Worm (Caenorhabditis elegans): ENCODE data around the gene srh-166.
"Not testable (repeated sequence)": the region's sequence is repeated elsewhere in the genome, so short reads cannot be mapped to it uniquely, and the experiment has no call there.

Gene srh-166

DNA sequence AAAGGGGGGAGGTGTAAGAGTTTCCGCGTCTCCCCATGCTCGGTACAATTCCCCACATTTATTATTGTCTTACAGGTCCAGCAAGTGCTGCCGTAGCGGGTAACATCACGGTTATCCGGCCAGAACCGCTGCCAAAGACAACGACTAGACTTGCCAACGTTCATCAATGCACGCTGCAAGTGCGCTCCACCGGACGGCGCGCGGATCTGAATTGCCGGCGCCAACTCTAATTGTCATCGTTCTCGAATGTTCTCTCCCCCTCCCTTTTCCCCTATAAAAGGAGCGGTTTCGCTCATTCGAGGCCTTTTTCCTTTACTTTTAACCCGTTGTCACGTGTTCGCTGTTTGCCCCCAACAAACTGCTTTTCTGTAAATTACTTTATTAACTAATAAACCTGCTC, 12.0 kb downstream of the srh-166 start, which contains the start of gene Y38H6C.8:
Gene Y38H6C.8, plus strand, starts transcription at position 301 of the 400 bp plus-strand sequence.
- TF ChIP-seq ztf-18, nhr-80, rec-8 (tag; optimal IDR thresholded peaks at IDR 0.05): not testable (repeated sequence)

DNA sequence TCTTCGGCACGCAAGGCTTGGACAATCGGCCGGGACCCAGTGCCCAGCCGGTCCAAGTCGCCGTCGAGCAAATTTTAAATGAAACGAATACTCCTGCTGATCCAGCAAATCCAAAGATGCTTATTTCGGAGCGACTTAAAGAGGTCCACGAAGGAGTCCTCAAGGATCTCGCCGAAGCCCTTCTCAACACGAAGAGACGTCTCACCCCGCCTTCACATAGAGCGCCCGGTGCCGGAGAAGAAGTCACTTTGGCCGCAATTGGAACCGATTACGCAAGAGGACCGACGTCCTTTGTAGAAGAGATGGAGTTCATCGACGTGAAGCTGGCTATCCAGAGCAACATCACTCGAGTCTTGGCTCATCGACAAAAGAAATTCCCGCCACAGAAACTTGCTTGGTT, 16.2 kb downstream of the srh-166 start:
- TF ChIP-seq nhr-120 (GFP tag; IDR thresholded peaks at IDR 0.05) (0 out of 2 replicates have a peak, but pooled peaks have one; percentile 46), zfh-2 (GFP tag; conservative IDR thresholded peaks at IDR 0.05) (peak; percentile 56; the same call in 1 of the 2 replicates), ets-4 (GFP tag; optimal IDR thresholded peaks at IDR 0.05) (no peak), ztf-22 (GFP tag; optimal IDR thresholded peaks at IDR 0.05) (no peak)

DNA sequence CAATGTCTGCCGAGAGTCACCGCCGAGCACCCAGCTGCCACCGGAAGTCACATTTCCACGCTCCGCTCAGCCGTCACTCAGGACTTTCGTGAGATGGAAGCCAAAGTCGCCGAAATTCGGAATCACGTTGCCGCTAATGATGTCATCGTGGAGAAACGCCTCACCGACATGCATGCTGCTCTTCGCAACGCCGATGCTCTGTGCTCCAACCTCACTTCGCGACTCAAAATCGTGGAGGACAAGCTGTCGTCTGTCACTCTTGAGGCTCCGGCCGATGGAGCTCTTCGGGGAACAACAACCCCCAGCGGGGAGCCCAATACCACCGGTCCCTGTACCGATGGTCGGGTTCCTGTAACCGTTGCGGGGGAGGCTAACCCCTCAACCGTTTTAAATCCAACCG, 19.1 kb downstream of the srh-166 start:
- TF ChIP-seq egrh-3 (GFP tag; IDR thresholded peaks at IDR 0.05) (peak; percentile 21; the same call in 1 of the 2 replicates), K12H6.12 (tag; optimal IDR thresholded peaks at IDR 0.05) (no peak), nhr-80 (tag; optimal IDR thresholded peaks at IDR 0.05) (no peak), ekl-4 (GFP tag; IDR thresholded peaks at IDR 0.05) (no peak), zfh-2 (GFP tag; conservative IDR thresholded peaks at IDR 0.05) (peak; percentile 67; the same call in 1 of the 2 replicates), aptf-2 (GFP tag; conservative IDR thresholded peaks at IDR 0.05) (no peak)

DNA sequence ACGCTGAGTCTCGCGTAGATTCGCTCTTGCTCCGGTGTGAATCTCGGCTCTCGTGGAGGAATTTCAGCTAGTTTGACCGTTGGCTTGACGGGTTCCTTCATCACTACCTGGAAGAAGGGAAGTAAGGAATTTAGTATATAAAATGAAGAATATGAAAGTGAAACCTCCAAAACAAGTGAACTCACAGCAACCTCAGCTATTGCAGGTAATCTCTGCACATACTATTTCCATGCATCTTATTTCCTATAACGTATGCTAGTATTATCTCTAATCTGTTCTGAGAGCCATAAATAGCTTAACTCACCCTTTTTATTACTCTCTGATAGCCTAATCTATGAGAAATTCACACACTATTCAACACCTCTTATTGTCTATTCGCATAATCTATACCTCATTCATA, 20.7 kb downstream of the srh-166 start, which contains the start of gene Y38H6C.4:
Gene Y38H6C.4, minus strand, starts transcription at position 101 of the 400 bp plus-strand sequence.
- TF ChIP-seq ztf-18 (tag; optimal IDR thresholded peaks at IDR 0.05), result no peak
- TF ChIP-seq gei-17 (GFP tag; optimal IDR thresholded peaks at IDR 0.05), result no peak
- TF ChIP-seq lin-26 (GFP tag; IDR thresholded peaks at IDR 0.05), result no peak
- TF ChIP-seq ceh-100 (GFP tag; IDR thresholded peaks at IDR 0.05), result no peak
- no peak for TF ChIP-seq egrh-3 (GFP tag; IDR thresholded peaks at IDR 0.05)
- no peak for TF ChIP-seq lsy-27 (tag; optimal IDR thresholded peaks at IDR 0.05; ENCODE audit: borderline replicate concordance, insufficient read depth)
- no peak for TF ChIP-seq lin-35 (GFP tag; optimal IDR thresholded peaks at IDR 0.05)
- no peak for TF ChIP-seq unc-62 (GFP tag; optimal IDR thresholded peaks at IDR 0.05)
- TF ChIP-seq fkh-3 (tag; optimal IDR thresholded peaks at IDR 0.05), result no peak

DNA sequence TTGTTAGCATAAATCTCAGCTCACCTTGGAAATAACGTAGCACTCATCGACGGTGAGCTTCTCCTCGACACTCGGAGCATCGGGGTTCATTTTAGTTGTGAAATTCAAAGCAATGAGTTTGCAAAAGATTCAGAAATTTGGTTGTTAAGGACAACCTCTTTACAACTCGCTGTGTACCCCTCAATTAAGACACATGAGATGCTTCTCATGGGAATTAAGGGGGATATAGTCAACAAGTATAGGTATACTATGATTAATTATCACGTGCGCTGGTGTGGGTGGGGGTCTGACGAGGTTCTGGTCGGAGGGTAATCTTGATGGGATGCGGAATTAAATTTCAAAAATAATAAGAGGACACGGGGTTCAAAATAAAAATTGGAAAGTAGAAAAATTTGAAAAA, 25.3 kb downstream of the srh-166 start, which contains the start of gene dct-14:
Gene dct-14, minus strand, starts transcription at position 101 of the 400 bp plus-strand sequence.
- TF ChIP-seq ZK185.1 (tag; optimal IDR thresholded peaks at IDR 0.05; ENCODE audit: poor library complexity, severe bottlenecking), result no peak
- no peak for TF ChIP-seq hlh-26 (GFP tag; conservative IDR thresholded peaks at IDR 0.05)
- TF ChIP-seq attf-6 (GFP tag; IDR thresholded peaks at IDR 0.05), result no peak
- TF ChIP-seq repo-1 (tag; optimal IDR thresholded peaks at IDR 0.05), result no peak
- no peak for TF ChIP-seq atf-7 (tag; optimal IDR thresholded peaks at IDR 0.05)
- no peak for TF ChIP-seq dpl-1 (GFP tag; optimal IDR thresholded peaks at IDR 0.05)
- no peak for TF ChIP-seq hlh-12 (tag; optimal IDR thresholded peaks at IDR 0.05)
- TF ChIP-seq F55B11.4 (tag; optimal IDR thresholded peaks at IDR 0.05; ENCODE audit: borderline replicate concordance, insufficient read depth), result no peak
- no peak for TF ChIP-seq unc-130 (GFP tag; optimal IDR thresholded peaks at IDR 0.05)
- no peak for TF ChIP-seq ztf-6 (GFP tag; IDR thresholded peaks at IDR 0.05)
- TF ChIP-seq unc-62 (GFP tag; optimal IDR thresholded peaks at IDR 0.05), result no peak
- no peak for TF ChIP-seq ekl-4 (GFP tag; IDR thresholded peaks at IDR 0.05)
- no peak for TF ChIP-seq B0261.1 (tag; optimal IDR thresholded peaks at IDR 0.05)
- no peak for TF ChIP-seq sea-2 (GFP tag; IDR thresholded peaks at IDR 0.05)
- no peak for TF ChIP-seq K12H6.12 (tag; optimal IDR thresholded peaks at IDR 0.05)
